Fruit fly (Drosophila melanogaster) whole organism, pupa: Measurements from ENCODE around the gene CG13894.
A peak's percentile ranks its signal among the peaks of the same experiment; 100 is the strongest.

Experiments
- CG17806 ChIP-seq: fragments of 200-800 bp; sonication (Bioruptor generic); optimal IDR thresholded peaks from 2 replicates; lab custom pipeline; 2018; ENCODE audit warnings: missing biosample characterization, mild to moderate bottlenecking, missing genetic modification characterization, moderate library complexity
- CG8159 ChIP-seq: fragments of 200-800 bp; sonication (Bioruptor generic); optimal IDR thresholded peaks from 3 replicates; lab custom pipeline; 2018; ENCODE audit warnings: missing biosample characterization, mild to moderate bottlenecking, missing genetic modification characterization, moderate library complexity
- D1 ChIP-seq: fragments of 200-800 bp; sonication (Bioruptor generic); optimal IDR thresholded peaks from 2 replicates; lab custom pipeline; 2018; ENCODE audit warnings: missing biosample characterization, mild to moderate bottlenecking, missing genetic modification characterization, moderate library complexity
- EcR ChIP-seq: fragments of 200-800 bp; sonication (Bioruptor generic); optimal IDR thresholded peaks from 3 replicates; lab custom pipeline; 2019; ENCODE audit warnings: missing biosample characterization, missing genetic modification characterization, mild to moderate bottlenecking, moderate library complexity, missing genetic modification reagents
- Ets98B ChIP-seq: fragments of 200-800 bp; sonication (Bioruptor generic); IDR thresholded peaks from 2 replicates; pipeline ENCODE4 v1.3.6; 2022; ENCODE audit warnings: missing biosample characterization, missing genetic modification characterization
- Pif1A ChIP-seq: fragments of 200-800 bp; sonication (Bioruptor generic); optimal IDR thresholded peaks from 3 replicates; lab custom pipeline; 2016; ENCODE audit warnings: missing biosample characterization, missing genetic modification characterization
- fd96Ca ChIP-seq: fragments of 200-800 bp; sonication (Bioruptor generic); IDR thresholded peaks from 3 replicates; pipeline ENCODE4 v1.3.6; 2022; ENCODE audit warnings: missing biosample characterization, missing genetic modification characterization

- TF ChIP-seq EcR, result peak; percentile 87
- TF ChIP-seq Pif1A (GFP tag; lab: Kevin White, UChicago), result peak; percentile 95
- TF ChIP-seq Ets98B, result peak; percentile 94
- TF ChIP-seq fd96Ca (GFP tag; lab: Robert Waterston, UW), result peak; percentile 92
- peak; percentile 97 for TF ChIP-seq CG17806 (tag; lab: Kevin White, UChicago)
- peak; percentile 93 for TF ChIP-seq D1
- peak; percentile 98 for TF ChIP-seq CG8159 (tag; lab: Kevin White, UChicago)
Measured at dm6 chr3L:738523-739356, 39.8 kb upstream of the CG13894 start.
